Fruit fly (Drosophila melanogaster) whole organism, adult: ENCODE measurements around the gene dan.

Experiments used
- CG5204 ChIP-seq: fragments of 200-800 bp; sonication (Bioruptor generic); optimal IDR thresholded peaks from 2 replicates; lab custom pipeline; 2016; ENCODE audit warnings: missing biosample characterization, missing genetic modification characterization
- Crg-1 ChIP-seq: fragments of 200-800 bp; sonication (Bioruptor generic); optimal IDR thresholded peaks from 2 replicates; lab custom pipeline; 2016; ENCODE audit warnings: missing biosample characterization, missing genetic modification characterization
- Mnt ChIP-seq: fragments of 200-800 bp; sonication (Bioruptor generic); optimal IDR thresholded peaks from 2 replicates; lab custom pipeline; 2016; ENCODE audit warnings: missing biosample characterization, mild to moderate bottlenecking, missing genetic modification characterization
- bab1 ChIP-seq: fragments of 200-800 bp; sonication (Bioruptor generic); optimal IDR thresholded peaks from 3 replicates; lab custom pipeline; 2019; ENCODE audit warnings: missing biosample characterization, mild to moderate bottlenecking, missing genetic modification characterization, moderate library complexity
- cnc ChIP-seq, 2 experiments: fragments of >200 bp; optimal IDR thresholded peaks; 2 replicates each; lab custom pipeline; 2017
- kay ChIP-seq: fragments of 200-800 bp; sonication (Bioruptor generic); peaks from one replicate; lab custom pipeline; 2016; ENCODE audit warnings: missing biosample characterization, missing genetic modification characterization, borderline replicate concordance

- no peak for TF ChIP-seq CG5204 (GFP tag; lab: Kevin White, UChicago)
- no peak for TF ChIP-seq cnc (optimal IDR thresholded peaks at IDR 0.05; lab: Kevin White, UChicago)
- no peak for TF ChIP-seq kay (GFP tag; lab: Kevin White, UChicago)
- TF ChIP-seq Crg-1 = no peak
- TF ChIP-seq bab1 = no peak
- no peak for TF ChIP-seq Mnt (GFP tag; lab: Kevin White, UChicago)
Measured at dm6 chr3R:25167407-25168191, 16.6 kb upstream of the dan start.
